Fruit fly (Drosophila melanogaster): Measurements from ENCODE around the gene CG43448.

Gene CG43448

DNA sequence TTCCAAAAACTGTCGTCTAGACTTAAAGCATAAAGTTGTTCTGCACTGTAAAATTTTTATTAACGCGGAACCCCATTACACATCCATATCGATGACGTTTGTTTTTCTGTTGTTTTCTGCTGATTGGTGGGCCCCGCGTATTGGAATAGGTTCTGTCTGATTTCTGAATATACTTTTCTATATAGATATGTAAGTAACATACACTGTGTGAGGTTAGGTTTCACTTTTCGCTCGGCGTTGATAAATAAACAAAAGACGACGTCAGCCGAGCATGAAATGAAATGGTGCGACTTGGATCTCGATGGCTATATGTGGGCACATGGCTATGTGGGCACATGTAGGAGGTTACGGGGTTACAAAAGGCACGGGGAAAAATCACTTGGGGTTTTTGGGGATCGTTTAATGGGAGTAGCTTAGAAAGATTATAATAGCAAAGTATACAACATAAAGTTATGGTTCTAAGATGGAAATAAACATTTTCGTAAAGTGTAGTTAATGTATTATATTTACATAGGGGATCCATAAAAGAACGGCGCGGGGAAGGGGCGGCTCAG, 45.6 kb upstream of the CG43448 start:
- no peak for TF ChIP-seq CG17806 (tag; optimal IDR thresholded peaks at IDR 0.05)
- no peak for TF ChIP-seq CG8159 (tag; optimal IDR thresholded peaks at IDR 0.05)
- no peak for TF ChIP-seq CG15710 (tag; optimal IDR thresholded peaks at IDR 0.05)
- TF ChIP-seq Ets98B (GFP tag; IDR thresholded peaks at IDR 0.05): no peak
- TF ChIP-seq CG9948 (tag; optimal IDR thresholded peaks at IDR 0.05): no peak
- TF ChIP-seq CG10348 (GFP tag; IDR thresholded peaks at IDR 0.05): no peak
- no peak for TF ChIP-seq rn (GFP tag; IDR thresholded peaks at IDR 0.05)
- TF ChIP-seq fd96Ca (GFP tag; IDR thresholded peaks at IDR 0.05): no peak
- no peak for TF ChIP-seq Pif1B (GFP tag; optimal IDR thresholded peaks at IDR 0.05)
- TF ChIP-seq EcR (GFP tag; optimal IDR thresholded peaks at IDR 0.05): no peak
- no peak for TF ChIP-seq Pif1A (GFP tag; optimal IDR thresholded peaks at IDR 0.05)
- TF ChIP-seq gl (tag; optimal IDR thresholded peaks at IDR 0.05): no peak
- TF ChIP-seq CG34367 (tag; optimal IDR thresholded peaks at IDR 0.05): no peak
- TF ChIP-seq Snoo (tag; optimal IDR thresholded peaks at IDR 0.05): no peak
- no peak for TF ChIP-seq CG32121 (GFP tag; IDR thresholded peaks at IDR 0.05)

DNA sequence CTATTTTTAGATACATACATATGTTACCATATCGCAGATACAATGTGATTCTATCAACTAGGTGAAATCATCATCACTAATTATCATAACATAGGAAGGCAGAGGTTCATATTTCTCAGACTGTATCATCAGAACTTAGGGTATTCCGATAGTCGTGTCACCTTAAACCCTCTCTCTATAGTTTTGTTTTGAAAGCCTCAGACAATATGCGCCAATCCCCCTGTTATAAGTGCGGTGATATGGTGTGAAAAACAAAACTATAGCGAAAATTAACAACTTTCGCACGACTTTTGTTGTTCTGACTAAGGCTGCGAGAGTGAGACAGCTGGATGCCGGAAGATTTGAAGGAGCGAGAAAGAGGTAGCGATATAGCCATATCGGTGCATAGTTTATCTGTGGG, 44.9 kb upstream of the CG43448 start:
- TF ChIP-seq CG9948 (tag; optimal IDR thresholded peaks at IDR 0.05): no peak
- TF ChIP-seq Ets98B (GFP tag; IDR thresholded peaks at IDR 0.05): no peak

DNA sequence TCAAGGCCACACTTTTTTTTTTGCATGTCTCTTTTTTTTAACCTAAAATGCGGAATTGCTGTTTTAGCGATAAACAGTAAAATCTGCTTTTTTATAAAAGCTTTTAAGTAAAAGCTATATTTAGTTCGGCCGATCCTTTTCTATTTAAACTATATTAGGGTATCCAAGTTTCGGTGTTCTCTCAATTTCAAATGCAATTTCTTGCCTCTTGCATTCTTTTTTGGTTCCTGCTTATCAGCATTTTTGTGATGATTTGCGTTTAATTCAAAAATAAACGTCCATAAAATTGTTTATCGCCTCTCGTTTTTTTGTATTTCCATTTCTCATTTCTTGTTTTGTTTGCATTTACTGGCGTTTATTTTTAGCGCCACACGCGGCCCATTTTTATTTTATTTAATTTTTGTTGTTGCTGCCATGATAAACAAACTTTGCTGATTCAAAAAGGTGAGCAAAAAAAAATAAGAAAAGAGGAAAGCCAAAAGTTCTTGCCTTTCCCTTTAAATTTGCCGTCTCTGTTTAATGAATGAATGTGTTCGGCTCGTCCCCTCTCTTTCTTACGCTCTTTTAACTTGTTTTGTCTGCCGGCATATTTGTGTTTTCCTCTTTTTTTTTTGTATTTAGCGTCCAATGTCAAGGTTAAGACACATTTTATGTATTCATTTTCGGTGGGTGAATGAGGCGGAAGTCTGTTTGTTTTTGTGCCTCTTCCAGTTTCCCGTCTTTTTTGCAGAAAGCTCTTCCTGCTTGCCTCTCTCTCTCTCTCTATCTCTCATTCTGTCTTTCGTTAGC, 44.0 kb upstream of the CG43448 start:
- TF ChIP-seq CG9948 (tag; optimal IDR thresholded peaks at IDR 0.05): no peak
- TF ChIP-seq gl (tag; optimal IDR thresholded peaks at IDR 0.05): no peak
- TF ChIP-seq CG32121 (GFP tag; IDR thresholded peaks at IDR 0.05): no peak
- peak; percentile 55 for TF ChIP-seq Snoo (tag; optimal IDR thresholded peaks at IDR 0.05)
- TF ChIP-seq CG12605 (GFP tag; IDR thresholded peaks at IDR 0.05): no peak
- TF ChIP-seq CG17806 (tag; optimal IDR thresholded peaks at IDR 0.05): peak; percentile 8
- TF ChIP-seq Pif1B (GFP tag; optimal IDR thresholded peaks at IDR 0.05): no peak
- TF ChIP-seq D1 (tag; optimal IDR thresholded peaks at IDR 0.05): no peak
- no peak for TF ChIP-seq CG34367 (tag; optimal IDR thresholded peaks at IDR 0.05)
- no peak for TF ChIP-seq CG14655 (GFP tag; optimal IDR thresholded peaks at IDR 0.05)
- TF ChIP-seq CG8159 (tag; optimal IDR thresholded peaks at IDR 0.05): peak; percentile 38

DNA sequence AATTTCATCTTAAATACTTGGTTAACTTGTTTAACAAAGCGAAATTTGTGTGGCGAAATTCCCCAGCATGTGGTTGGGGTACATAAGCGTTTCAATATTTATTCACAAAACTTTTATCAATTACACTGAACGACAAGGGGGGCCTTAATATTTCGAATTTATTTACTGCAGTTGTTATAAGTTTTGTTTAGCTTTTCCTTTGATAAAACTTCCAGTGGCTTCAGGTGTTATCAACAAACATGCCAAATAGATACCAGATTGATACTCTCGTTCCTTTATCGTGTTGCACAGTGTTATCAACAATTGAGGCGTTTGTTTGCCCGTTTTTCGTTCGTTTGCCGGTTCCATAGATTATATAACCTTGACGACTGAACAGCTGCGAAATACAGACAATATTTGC, 42.8 kb upstream of the CG43448 start:
- TF ChIP-seq Snoo (tag; optimal IDR thresholded peaks at IDR 0.05): peak; percentile 77
- no peak for TF ChIP-seq rn (GFP tag; IDR thresholded peaks at IDR 0.05)
- no peak for TF ChIP-seq EcR (GFP tag; optimal IDR thresholded peaks at IDR 0.05)
- TF ChIP-seq fd96Ca (GFP tag; IDR thresholded peaks at IDR 0.05): no peak
- peak; percentile 44 for TF ChIP-seq Pif1A (GFP tag; optimal IDR thresholded peaks at IDR 0.05)
- TF ChIP-seq CG32121 (GFP tag; IDR thresholded peaks at IDR 0.05): 0 out of 2 replicates have a peak, but pooled peaks have one; percentile 7
- TF ChIP-seq CG8159 (tag; optimal IDR thresholded peaks at IDR 0.05): peak; percentile 52
- peak; percentile 84 for TF ChIP-seq CG4496 (GFP tag; IDR thresholded peaks at IDR 0.05)
- peak; percentile 49 for TF ChIP-seq Ets98B (GFP tag; IDR thresholded peaks at IDR 0.05)
- peak; percentile 51 for TF ChIP-seq CG17806 (tag; optimal IDR thresholded peaks at IDR 0.05)
- no peak for TF ChIP-seq CG34367 (tag; optimal IDR thresholded peaks at IDR 0.05)
- no peak for TF ChIP-seq CG15710 (tag; optimal IDR thresholded peaks at IDR 0.05)
- TF ChIP-seq CG12605 (GFP tag; IDR thresholded peaks at IDR 0.05): no peak
- no peak for TF ChIP-seq CG10348 (GFP tag; IDR thresholded peaks at IDR 0.05)
- no peak for TF ChIP-seq D1 (tag; optimal IDR thresholded peaks at IDR 0.05)
- TF ChIP-seq CG13204 (GFP tag; optimal IDR thresholded peaks at IDR 0.05): no peak
- TF ChIP-seq Pif1B (GFP tag; optimal IDR thresholded peaks at IDR 0.05): peak; percentile 53
- no peak for TF ChIP-seq gl (tag; optimal IDR thresholded peaks at IDR 0.05)
- peak; percentile 5 for TF ChIP-seq CG8301 (tag; optimal IDR thresholded peaks at IDR 0.05)
- TF ChIP-seq CG9948 (tag; optimal IDR thresholded peaks at IDR 0.05): peak; percentile 34
- peak; percentile 20 for TF ChIP-seq CG14655 (GFP tag; optimal IDR thresholded peaks at IDR 0.05)

DNA sequence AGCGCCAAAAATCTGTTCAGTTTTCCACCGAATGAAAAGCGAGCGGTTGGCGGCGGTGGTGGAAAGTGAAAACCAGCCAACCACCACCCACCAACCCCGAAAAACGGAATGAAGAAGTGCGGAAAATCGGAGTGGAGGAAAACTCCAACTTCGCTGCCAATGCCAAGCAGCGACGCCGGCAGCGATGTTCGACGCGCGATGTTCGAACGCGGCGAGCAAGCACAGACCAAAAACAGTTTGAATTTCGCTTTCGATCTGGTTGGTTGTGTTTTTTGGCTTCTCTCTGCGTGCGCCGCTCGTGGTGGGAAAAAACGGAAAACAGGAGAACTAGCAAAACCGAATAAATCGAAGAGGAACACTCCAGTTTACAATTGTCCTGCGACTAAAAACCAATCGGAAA, 40.2 kb upstream of the CG43448 start, which contains the start of gene heca:
Gene heca, plus strand, starts transcription at position 233 of the 400 bp plus-strand sequence.
- no peak for TF ChIP-seq Pif1B (GFP tag; optimal IDR thresholded peaks at IDR 0.05)
- no peak for TF ChIP-seq CG9948 (tag; optimal IDR thresholded peaks at IDR 0.05)
- no peak for TF ChIP-seq CG34367 (tag; optimal IDR thresholded peaks at IDR 0.05)
- TF ChIP-seq fd96Ca (GFP tag; IDR thresholded peaks at IDR 0.05): 0 out of 3 replicates have a peak, but pooled peaks have one; percentile 19
- peak; percentile 2 for TF ChIP-seq Snoo (tag; optimal IDR thresholded peaks at IDR 0.05)
- peak; percentile 46 for TF ChIP-seq CG13204 (GFP tag; optimal IDR thresholded peaks at IDR 0.05)
- peak; percentile 4 for TF ChIP-seq CG8301 (tag; optimal IDR thresholded peaks at IDR 0.05)
- peak; percentile 28 for TF ChIP-seq EcR (GFP tag; optimal IDR thresholded peaks at IDR 0.05)
- TF ChIP-seq CG10348 (GFP tag; IDR thresholded peaks at IDR 0.05): no peak
- TF ChIP-seq CG14655 (GFP tag; optimal IDR thresholded peaks at IDR 0.05): no peak
- 0 out of 2 replicates have a peak, but pooled peaks have one; percentile 31 for TF ChIP-seq CG12605 (GFP tag; IDR thresholded peaks at IDR 0.05)
- TF ChIP-seq CG15710 (tag; optimal IDR thresholded peaks at IDR 0.05): no peak
- TF ChIP-seq CG4496 (GFP tag; IDR thresholded peaks at IDR 0.05): 0 out of 3 replicates have a peak, but pooled peaks have one; percentile 51
- TF ChIP-seq Pif1A (GFP tag; optimal IDR thresholded peaks at IDR 0.05): no peak
- peak; percentile 8 for TF ChIP-seq CG8159 (tag; optimal IDR thresholded peaks at IDR 0.05)
- no peak for TF ChIP-seq CG32121 (GFP tag; IDR thresholded peaks at IDR 0.05)
- TF ChIP-seq Ets98B (GFP tag; IDR thresholded peaks at IDR 0.05): peak; percentile 21; the same call in 1 of the 2 replicates
- TF ChIP-seq rn (GFP tag; IDR thresholded peaks at IDR 0.05): no peak
- no peak for TF ChIP-seq CG17806 (tag; optimal IDR thresholded peaks at IDR 0.05)
- TF ChIP-seq gl (tag; optimal IDR thresholded peaks at IDR 0.05): peak; percentile 8
- TF ChIP-seq D1 (tag; optimal IDR thresholded peaks at IDR 0.05): no peak

Measured in whole organism, pupa.